Fruit fly (Drosophila melanogaster) whole organism, pupa: ENCODE data around the gene Rpp30.

ENCODE experiments used
- CG8301 ChIP-seq: fragments of 200-800 bp; sonication (Bioruptor generic); optimal IDR thresholded peaks from 2 replicates; lab custom pipeline; 2018; ENCODE audit warnings: missing biosample characterization, mild to moderate bottlenecking, missing genetic modification characterization
- D1 ChIP-seq: fragments of 200-800 bp; sonication (Bioruptor generic); optimal IDR thresholded peaks from 2 replicates; lab custom pipeline; 2018; ENCODE audit warnings: missing biosample characterization, mild to moderate bottlenecking, missing genetic modification characterization, moderate library complexity
- EcR ChIP-seq: fragments of 200-800 bp; sonication (Bioruptor generic); optimal IDR thresholded peaks from 3 replicates; lab custom pipeline; 2019; ENCODE audit warnings: missing biosample characterization, missing genetic modification characterization, mild to moderate bottlenecking, moderate library complexity, missing genetic modification reagents
- Pif1B ChIP-seq: fragments of 200-800 bp; sonication (Bioruptor generic); optimal IDR thresholded peaks from 3 replicates; lab custom pipeline; 2016; ENCODE audit warnings: missing biosample characterization, missing genetic modification characterization

DNA sequence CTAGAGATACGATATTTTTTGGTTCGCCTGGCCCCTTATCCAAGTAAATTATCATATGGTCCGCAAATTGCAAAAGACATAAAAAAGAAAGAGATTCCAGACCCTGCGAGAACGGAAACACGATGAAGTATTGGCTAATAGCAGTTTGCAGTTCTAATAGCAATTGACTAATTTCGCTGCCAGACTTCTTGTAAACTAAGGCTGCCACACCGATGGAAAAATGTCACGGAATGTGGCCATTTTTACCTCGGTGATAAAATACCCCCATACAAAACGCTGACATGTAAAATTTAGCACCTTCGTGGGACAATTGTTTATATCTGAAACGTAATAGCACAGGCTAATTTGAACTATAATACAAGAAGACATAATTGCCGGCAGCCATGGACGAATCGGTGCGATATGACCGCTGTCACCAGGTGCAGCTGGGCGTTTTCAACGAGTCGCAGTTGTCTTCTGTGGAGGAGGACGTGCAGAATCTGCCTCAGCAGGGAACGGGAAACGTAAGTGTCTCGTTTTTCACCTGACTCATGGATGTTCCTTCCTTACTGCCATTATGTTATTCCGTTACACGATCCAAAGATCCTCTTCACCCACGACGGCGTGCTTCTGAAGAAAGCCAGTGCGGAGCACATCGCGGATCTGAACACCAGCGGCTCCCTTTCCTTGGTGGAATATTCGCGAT, 44.9 kb downstream of the Rpp30 start, which contains the start of the genes Tbc1d15-17 and CG11617:
- TF ChIP-seq CG8301 (tag; lab: Kevin White, UChicago) (no peak), Pif1B (GFP tag; lab: Kevin White, UChicago) (no peak), D1 (tag; lab: Kevin White, UChicago) (no peak), EcR (GFP tag; lab: Kevin White, UChicago) (no peak)
